Fruit fly (Drosophila melanogaster) whole organism, larva: Measurements from ENCODE around the gene CG13998.

Experiments
- noc ChIP-seq: fragments of 200-800 bp; sonication (Bioruptor generic); optimal IDR thresholded peaks from 3 replicates; lab custom pipeline; 2019; ENCODE audit warnings: missing biosample characterization, mild to moderate bottlenecking, missing genetic modification characterization, moderate library complexity

The CG13998 gene

DNA sequence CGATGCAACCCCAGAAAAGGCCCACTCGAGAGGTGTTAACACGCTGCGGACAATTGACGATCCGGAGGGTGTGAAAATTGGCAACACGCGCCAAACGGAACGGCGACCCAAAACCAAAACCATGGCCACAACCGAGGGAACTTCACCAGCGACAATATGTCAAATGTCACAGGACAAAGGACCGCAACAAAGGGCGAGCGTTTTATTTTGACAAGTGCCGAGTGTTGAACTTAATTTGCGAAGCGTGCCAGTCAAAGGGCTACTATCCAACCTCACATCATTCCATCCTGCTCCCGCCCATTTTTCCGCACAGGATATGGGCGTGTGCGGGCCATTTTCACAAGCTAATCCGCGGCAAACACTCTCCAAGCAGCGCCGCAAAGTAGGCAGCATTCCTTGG is 29.3 kb downstream of the CG13998 start:
- TF ChIP-seq noc (tag; lab: Kevin White, UChicago), result no peak

DNA sequence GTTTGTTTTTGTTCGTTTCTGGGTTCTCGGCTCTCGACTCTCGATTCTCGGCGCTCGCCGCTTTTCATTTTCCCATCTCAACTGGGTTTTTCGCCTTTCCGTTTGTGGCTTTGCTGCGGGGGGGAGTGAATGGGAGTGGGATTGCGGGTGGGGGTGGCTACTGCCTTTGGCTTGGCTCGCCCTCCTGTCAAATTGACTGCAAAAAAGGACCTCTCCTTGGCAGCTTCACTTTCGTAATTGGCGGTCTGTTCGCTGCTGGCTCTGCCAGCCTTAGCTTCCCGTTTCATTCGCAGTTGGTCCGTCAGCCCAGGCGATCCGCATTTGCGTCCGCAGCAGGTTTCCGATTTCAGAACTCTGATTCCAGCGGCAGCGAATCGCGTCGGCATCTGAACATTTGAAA is 31.0 kb downstream of the CG13998 start, which contains the start of gene dsf:
dsf (plus strand) TSS at position 301 of the 400 bp plus-strand sequence.
- no peak for TF ChIP-seq noc (tag; lab: Kevin White, UChicago)

DNA sequence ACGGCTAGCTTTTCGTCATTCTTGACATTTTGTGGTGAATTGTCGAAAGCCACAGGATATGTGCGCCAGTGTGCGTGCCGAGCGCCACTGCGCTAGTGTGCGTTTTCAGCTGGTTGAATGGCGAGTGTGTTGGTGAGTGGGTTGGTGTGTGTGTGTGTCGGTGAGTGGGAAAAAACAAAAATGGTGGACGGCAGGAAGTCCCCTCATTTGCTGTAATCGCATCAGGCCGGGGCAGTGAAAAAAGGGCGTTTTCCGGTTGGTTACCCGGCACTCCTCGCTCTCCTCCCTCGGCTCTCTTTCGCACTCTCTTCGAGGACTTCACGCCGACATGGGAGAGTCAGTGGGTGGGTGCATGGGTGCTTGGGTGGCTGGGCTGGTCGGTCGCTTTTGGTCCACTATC is 31.5 kb downstream of the CG13998 start:
- no peak for TF ChIP-seq noc (tag; lab: Kevin White, UChicago)

DNA sequence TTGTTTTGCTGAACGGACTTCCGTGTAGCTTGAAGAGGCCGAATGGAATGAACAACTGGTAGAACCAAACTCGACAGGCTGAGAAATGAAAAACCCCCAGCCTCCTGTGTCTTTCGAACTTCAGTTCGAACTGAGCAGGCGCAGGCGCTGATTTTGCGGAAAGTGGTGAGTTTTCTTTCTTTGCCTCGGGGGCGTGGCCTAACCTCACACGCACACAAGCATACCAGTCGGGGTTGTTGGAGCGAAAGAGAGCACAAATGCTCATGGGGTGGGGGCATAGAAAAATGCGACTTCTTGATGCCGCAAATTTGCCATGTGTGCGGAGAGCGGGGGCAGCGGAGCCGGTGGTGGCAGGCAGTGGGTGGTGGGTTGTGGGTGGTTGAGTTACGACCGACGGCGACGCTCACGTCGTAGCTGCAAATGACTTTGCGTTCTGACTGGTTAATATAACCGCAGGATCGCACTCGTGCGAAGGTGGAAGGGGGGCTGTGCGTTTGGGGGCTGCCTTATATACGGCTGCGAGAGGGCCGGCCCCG is 32.9 kb downstream of the CG13998 start, which contains the start of gene CG9016:
CG9016 (minus strand) TSS at position 51 of the 536 bp plus-strand sequence.
- no peak for TF ChIP-seq noc (tag; lab: Kevin White, UChicago)

DNA sequence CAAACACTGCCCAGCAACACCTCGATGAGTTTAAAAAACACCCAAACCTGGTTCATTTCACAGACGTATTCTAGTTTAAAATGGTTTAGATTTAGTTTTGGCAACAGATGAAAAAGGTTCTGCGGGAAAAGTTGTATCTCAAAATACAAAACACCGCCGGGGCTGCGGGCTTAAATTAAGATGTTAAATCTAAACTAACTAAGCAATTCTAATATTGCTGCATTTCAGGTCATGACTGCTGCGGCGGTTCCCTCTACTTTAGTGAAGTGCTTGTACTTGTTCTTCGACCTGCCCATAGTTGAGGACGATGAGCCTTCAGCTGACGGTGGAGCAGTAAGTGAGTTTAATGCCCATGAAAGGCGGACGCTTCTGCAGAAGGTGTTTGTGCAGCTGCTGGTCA is 46.4 kb downstream of the CG13998 start, which contains the start of gene CG14000:
CG14000 (minus strand) TSS at position 101 of the 400 bp plus-strand sequence.
- TF ChIP-seq noc (tag; lab: Kevin White, UChicago), result no peak

DNA sequence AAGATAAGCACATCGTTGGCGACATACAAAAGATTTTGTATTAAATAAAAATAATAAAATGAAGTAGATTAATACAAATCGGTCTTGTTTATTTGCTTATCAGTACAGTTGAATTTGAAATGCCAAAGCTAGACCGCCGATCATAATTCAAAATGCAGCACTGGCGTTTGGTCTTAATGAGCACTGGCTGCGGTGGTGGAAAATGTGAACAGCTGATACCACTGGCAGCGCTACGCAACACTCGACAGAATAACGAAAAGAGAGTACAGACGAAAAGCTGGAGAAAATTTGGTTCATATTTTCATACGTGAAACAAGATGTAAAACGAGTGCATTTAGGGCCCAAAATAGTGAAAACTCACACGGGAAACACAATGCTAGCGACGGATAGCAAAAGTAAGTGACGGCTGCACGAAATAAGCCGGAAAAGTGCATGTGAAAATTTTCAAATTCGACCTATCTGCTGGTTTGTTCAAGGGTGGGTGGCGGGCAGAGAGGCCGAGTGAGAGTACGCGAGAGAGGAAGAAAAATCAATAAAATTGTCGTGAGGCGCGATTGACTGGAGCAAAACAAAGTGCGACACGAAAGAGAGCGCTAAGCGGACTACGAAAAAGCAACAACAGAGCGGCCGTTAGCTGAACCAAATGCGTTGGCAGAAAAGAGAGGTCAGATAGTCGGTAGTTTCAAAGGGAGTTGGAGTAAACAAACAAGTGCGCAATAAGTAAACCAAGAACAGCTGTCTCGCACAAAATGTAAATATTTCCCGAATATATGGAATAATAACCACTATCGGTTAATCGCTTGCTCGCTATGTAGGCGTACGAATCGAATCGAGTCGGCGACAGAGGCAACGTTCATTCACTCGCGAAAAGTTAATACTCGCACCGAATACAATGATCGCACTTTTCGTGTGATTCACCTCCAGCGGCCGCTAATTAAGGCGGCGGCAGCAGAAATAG is 49.4 kb downstream of the CG13998 start, which contains the start of gene bchs:
bchs (plus strand) TSS at position 277 of the 958 bp plus-strand sequence.
- TF ChIP-seq noc (tag; lab: Kevin White, UChicago), result peak; percentile 18
